Worm (Caenorhabditis elegans): ENCODE measurements around the gene T01D1.4.

Gene T01D1.4

DNA sequence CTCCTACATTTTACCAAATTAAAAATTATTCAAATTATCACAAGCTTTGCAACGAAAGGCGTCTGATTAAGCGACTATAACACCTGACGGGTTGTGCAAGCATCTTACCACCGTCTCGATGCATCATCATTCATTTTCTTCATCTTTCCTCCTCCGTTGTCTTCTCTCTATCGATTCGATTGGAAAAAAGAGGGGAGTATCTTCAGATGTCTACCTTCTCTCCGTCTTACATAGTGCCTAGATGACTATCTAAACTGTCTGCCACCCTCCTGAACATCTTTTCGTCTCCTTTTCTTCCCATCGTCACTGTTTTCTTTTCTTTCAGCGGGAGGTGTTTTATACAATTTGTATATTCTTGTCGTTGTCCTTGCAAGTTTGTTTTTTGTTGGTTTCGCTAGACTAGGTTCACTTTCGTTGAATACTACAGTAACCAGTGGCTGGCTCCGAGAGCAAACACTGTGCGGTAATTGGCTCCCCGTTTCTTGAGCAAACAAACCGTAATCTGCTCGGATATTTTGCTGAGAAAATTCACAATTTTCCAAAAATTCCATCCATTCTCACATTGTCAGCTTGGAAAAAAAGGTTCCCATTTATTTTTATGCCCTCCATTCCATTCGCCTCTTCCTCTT, 19.5 kb downstream of the T01D1.4 start (continued):
- TF ChIP-seq snu-23 (GFP tag; optimal IDR thresholded peaks at IDR 0.05) (peak; percentile 63), mab-9 (GFP tag; IDR thresholded peaks at IDR 0.05) (no peak), nhr-71 (tag; optimal IDR thresholded peaks at IDR 0.05) (peak; percentile 68), Y116A8C.19 (tag; optimal IDR thresholded peaks at IDR 0.05; ENCODE audit: borderline replicate concordance) (no peak), ztf-4 (tag; optimal IDR thresholded peaks at IDR 0.05) (peak; percentile 26), ceh-82 (tag; optimal IDR thresholded peaks at IDR 0.05) (no peak), nhr-47 (tag; optimal IDR thresholded peaks at IDR 0.05) (peak; percentile 7), fos-1 (tag; optimal IDR thresholded peaks at IDR 0.05) (peak; percentile 37), nhr-85 (tag) (peak; percentile 78), lin-39 (tag; optimal IDR thresholded peaks at IDR 0.05) (no peak), hpl-2 (GFP tag; optimal IDR thresholded peaks at IDR 0.05) (no peak), mdl-1 (tag; optimal IDR thresholded peaks at IDR 0.05) (peak in 1 of 2 experiments; percentile 10), nhr-20 (tag; optimal IDR thresholded peaks at IDR 0.05) (peak; percentile 48), aha-1 (tag; optimal IDR thresholded peaks at IDR 0.05) (no peak), lsy-2 (tag; optimal IDR thresholded peaks at IDR 0.05) (peak; percentile 31 to 68), unc-86 (tag; optimal IDR thresholded peaks at IDR 0.05) (no peak), vab-15 (tag; optimal IDR thresholded peaks at IDR 0.05) (no peak), hlh-4 (tag; optimal IDR thresholded peaks at IDR 0.05) (no peak), fkh-8 (tag; optimal IDR thresholded peaks at IDR 0.05) (no peak), C04F5.9 (tag; optimal IDR thresholded peaks at IDR 0.05) (no peak), elt-3 (tag; optimal IDR thresholded peaks at IDR 0.05) (peak in 2 of 6 experiments; percentile 14 to 44), lin-14 (GFP tag; optimal IDR thresholded peaks at IDR 0.05) (peak; percentile 66), lin-35 (GFP tag; optimal IDR thresholded peaks at IDR 0.05) (peak; percentile 4 to 64)

DNA sequence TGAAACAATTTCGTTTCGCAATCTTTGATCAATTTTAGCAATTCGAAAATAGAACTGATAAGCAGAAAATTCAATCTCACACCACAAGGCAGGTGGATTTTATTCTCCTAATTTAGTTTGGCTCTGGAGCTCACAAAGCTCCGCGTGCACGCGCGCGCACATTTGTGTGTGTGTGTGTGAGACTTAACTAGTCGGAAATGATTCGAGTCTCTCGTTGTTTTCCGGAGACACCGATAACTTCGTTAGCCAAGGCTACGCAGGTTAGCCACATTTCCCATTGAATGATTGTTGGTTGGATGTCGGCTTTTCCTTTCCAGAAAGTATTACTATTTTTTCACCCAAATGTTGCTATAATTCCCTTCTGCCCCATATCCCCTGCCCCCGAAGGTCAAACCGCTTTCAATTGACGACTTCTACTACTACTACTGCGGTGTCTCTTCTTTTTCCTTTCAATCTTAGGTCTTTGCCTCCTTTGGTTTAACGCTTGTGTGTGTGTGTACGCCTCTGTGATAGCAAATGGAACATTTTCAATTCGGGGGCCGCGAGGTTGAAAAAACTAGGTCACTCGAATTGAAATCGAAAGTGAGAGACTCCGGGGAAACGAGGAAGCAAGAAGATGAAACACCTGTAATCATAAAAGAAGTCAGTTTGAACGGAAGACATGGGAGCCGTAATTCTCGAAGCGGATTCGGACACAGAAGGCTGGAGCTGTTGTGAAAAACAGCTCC, 20.7 kb downstream of the T01D1.4 start:
- TF ChIP-seq fkh-8 (tag; optimal IDR thresholded peaks at IDR 0.05) (peak; percentile 76), nhr-47 (tag; optimal IDR thresholded peaks at IDR 0.05) (peak; percentile 44), blmp-1 (tag; optimal IDR thresholded peaks at IDR 0.05) (peak; percentile 98), elt-3 (tag; optimal IDR thresholded peaks at IDR 0.05) (peak in 1 of 6 experiments; percentile 17), tbx-2 (tag; optimal IDR thresholded peaks at IDR 0.05) (peak; percentile 22), dpl-1 (GFP tag; optimal IDR thresholded peaks at IDR 0.05) (no peak), lin-14 (GFP tag; optimal IDR thresholded peaks at IDR 0.05) (peak; percentile 61), nhr-85 (tag) (peak; percentile 27), swsn-7 (tag; optimal IDR thresholded peaks at IDR 0.05) (peak; percentile 6), sox-4 (tag; optimal IDR thresholded peaks at IDR 0.05) (no peak), lir-3 (tag; optimal IDR thresholded peaks at IDR 0.05; ENCODE audit: poor library complexity) (no peak), nhr-71 (tag; optimal IDR thresholded peaks at IDR 0.05) (peak; percentile 58)

DNA sequence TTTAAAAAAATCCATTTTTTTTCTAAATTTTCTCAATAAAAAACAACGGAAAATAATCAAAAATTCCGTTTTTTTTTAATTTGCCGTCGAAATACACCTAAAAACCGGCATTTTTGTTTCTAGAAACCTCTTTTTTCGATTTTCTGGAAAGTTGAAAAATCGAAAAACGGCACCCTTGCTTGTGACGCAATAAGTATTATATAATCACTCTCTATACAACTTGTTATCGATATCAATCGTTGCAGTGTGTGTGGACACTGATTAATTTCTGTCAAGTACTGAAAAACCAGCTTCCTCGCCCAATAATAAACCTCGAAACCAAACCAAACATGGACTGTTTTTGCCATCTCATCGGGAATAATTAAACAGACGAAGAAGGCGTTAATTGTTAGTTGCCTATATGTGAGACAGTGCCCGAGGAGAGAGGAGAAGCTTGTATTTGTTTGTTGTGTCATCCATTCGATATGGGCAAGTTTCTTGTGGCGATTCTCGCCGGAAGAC, 21.8 kb downstream of the T01D1.4 start:
- TF ChIP-seq blmp-1 (tag; optimal IDR thresholded peaks at IDR 0.05) (no peak), efl-1 (optimal IDR thresholded peaks at IDR 0.05) (no peak), efl-1 (GFP tag; optimal IDR thresholded peaks at IDR 0.05 in 1 of 2) (peak in 1 of 2 experiments; percentile 78)

DNA sequence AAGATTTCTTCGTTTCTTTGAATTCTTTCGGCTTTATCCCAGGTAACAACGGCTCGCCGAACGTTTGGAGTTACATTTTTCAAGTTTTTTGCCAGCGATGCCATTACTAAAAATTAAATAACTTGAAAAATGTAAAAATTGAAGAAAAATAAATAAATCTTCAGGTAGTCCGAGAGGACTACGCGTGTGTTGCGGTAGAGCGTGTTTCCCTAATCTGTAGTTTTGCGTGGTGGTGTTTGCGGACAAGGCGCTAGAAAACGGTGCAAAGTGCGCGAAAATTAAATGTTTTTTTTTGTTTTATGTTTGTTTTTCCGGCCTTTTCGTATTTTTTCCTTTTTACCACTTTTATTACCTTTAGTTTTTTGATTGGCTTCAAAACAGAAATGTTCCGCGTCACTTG, 23.0 kb downstream of the T01D1.4 start, which contains the start of gene mrpl-28:
Gene mrpl-28 (minus strand): TSS at position 106 of the 400 bp plus-strand sequence.
- peak; percentile 98 for TF ChIP-seq nhr-71 (tag; optimal IDR thresholded peaks at IDR 0.05)
- peak; percentile 97 to 98 (median 97) for TF ChIP-seq dpl-1 (GFP tag; optimal IDR thresholded peaks at IDR 0.05)
- peak; percentile 97 for TF ChIP-seq tbx-2 (tag; optimal IDR thresholded peaks at IDR 0.05)
- peak; percentile 81 for TF ChIP-seq elt-2 (tag; optimal IDR thresholded peaks at IDR 0.05)
- TF ChIP-seq C34B4.2 (tag; optimal IDR thresholded peaks at IDR 0.05), result peak; percentile 27
- peak; percentile 96 for TF ChIP-seq xbp-1 (tag; optimal IDR thresholded peaks at IDR 0.05)
- TF ChIP-seq nhr-20 (tag; optimal IDR thresholded peaks at IDR 0.05), result peak; percentile 97
- peak; percentile 92 for TF ChIP-seq aly-2 (tag; optimal IDR thresholded peaks at IDR 0.05)
- TF ChIP-seq fkh-8 (tag; optimal IDR thresholded peaks at IDR 0.05), result peak; percentile 94
- TF ChIP-seq zip-4 (GFP tag; optimal IDR thresholded peaks at IDR 0.05), result peak; percentile 89
- peak; percentile 97 for TF ChIP-seq swsn-7 (tag; optimal IDR thresholded peaks at IDR 0.05)
- peak; percentile 97 for TF ChIP-seq mep-1 (tag; optimal IDR thresholded peaks at IDR 0.05)
- peak; percentile 81 for TF ChIP-seq nhr-11 (tag; optimal IDR thresholded peaks at IDR 0.05)
- peak; percentile 90 for TF ChIP-seq jun-1 (tag; optimal IDR thresholded peaks at IDR 0.05)
- no peak for TF ChIP-seq unc-62 (GFP tag; optimal IDR thresholded peaks at IDR 0.05)
- peak; percentile 94 to 97 (median 95) for TF ChIP-seq ceh-82 (tag; optimal IDR thresholded peaks at IDR 0.05)
- TF ChIP-seq ztf-4 (tag; optimal IDR thresholded peaks at IDR 0.05), result peak; percentile 93
- TF ChIP-seq elt-3 (tag; optimal IDR thresholded peaks at IDR 0.05), result peak in 3 of 6 experiments; percentile 61 to 89 (median 84)
- TF ChIP-seq nhr-28 (tag; optimal IDR thresholded peaks at IDR 0.05), result peak; percentile 48
- TF ChIP-seq nhr-90 (tag; optimal IDR thresholded peaks at IDR 0.05; ENCODE audit: poor library complexity), result peak; percentile 98
- TF ChIP-seq nhr-12 (tag; optimal IDR thresholded peaks at IDR 0.05), result peak; percentile 52

All from whole organism, L1 larva.